Worm (Caenorhabditis elegans) whole organism, young adult: ENCODE measurements around the gene C16C8.17.
A peak's percentile ranks its signal among the peaks of the same experiment; 100 is the strongest.

ENCODE experiments used
- B0035.1 ChIP-seq: sonication (generic microtip); optimal IDR thresholded peaks from 2 replicates; lab custom pipeline; 2016; ENCODE audit warnings: missing genetic modification characterization, mild to moderate bottlenecking, missing compliant biosample characterization, missing genotype, missing genetic modification reagents
- C06A6.2 ChIP-seq: fragments of 200-800 bp; sonication (Bioruptor generic); conservative IDR thresholded peaks from 2 replicates; pipeline ENCODE4 v1.3.6; 2022; ENCODE audit warnings: missing genetic modification characterization, missing compliant biosample characterization
- ZK185.1 ChIP-seq: sonication (generic microtip); optimal IDR thresholded peaks from 2 replicates; lab custom pipeline; 2016; ENCODE audit warnings: mild to moderate bottlenecking, missing genetic modification characterization, missing compliant biosample characterization; ENCODE audit not compliant: poor library complexity, severe bottlenecking
- ama-1 ChIP-seq, 3 experiments: fragments of 150-350 bp in 1 of 3; sonication (generic microtip) in 2 of 3; optimal IDR thresholded peaks; 2 replicates each; lab custom pipeline; 2014 to 2018; ENCODE audit warnings: missing biosample characterization in 2 of 3, missing genetic modification characterization in 2 of 3, missing genetic modification reagents in 2 of 3
- aptf-2 ChIP-seq: fragments of 200-800 bp; sonication (Bioruptor generic); conservative IDR thresholded peaks from 2 replicates; pipeline ENCODE4 v1.3.6; 2022; ENCODE audit warnings: missing genetic modification reagents, missing genetic modification characterization, missing compliant biosample characterization
- attf-5 ChIP-seq: fragments of 200-800 bp; sonication (Bioruptor generic); optimal IDR thresholded peaks from 2 replicates; lab custom pipeline; 2018; ENCODE audit warnings: mild to moderate bottlenecking, missing genetic modification characterization, missing compliant biosample characterization
- bed-1 ChIP-seq: fragments of 200-800 bp; sonication (Bioruptor generic); IDR thresholded peaks from 2 replicates; pipeline ENCODE4 v1.3.6; 2022; ENCODE audit warnings: missing genetic modification reagents, missing genetic modification characterization, missing compliant biosample characterization
- cebp-1 ChIP-seq, 2 experiments: fragments of 200-800 bp in 1 of 2; sonication (Bioruptor generic) in 1 of 2; sonication (generic microtip) in 1 of 2; IDR thresholded peaks in 1 of 2; optimal IDR thresholded peaks in 1 of 2; 2 replicates each; pipeline versions ENCODE4 v1.3.6 to Lab custom; 2017 to 2022; ENCODE audit warnings: missing compliant biosample characterization in 2 of 2, missing genetic modification characterization in 2 of 2, mild to moderate bottlenecking in 1 of 2, missing genetic modification reagents in 1 of 2, moderate library complexity in 1 of 2
- ceh-27 ChIP-seq: fragments of 200-800 bp; sonication (Bioruptor generic); optimal IDR thresholded peaks from 2 replicates; lab custom pipeline; 2018; ENCODE audit warnings: mild to moderate bottlenecking, missing genetic modification characterization, moderate library complexity, missing compliant biosample characterization
- egrh-3 ChIP-seq: fragments of 200-800 bp; sonication (Bioruptor generic); IDR thresholded peaks from 2 replicates; pipeline ENCODE4 v1.3.6; 2022; ENCODE audit warnings: missing genetic modification reagents, missing genetic modification characterization, missing compliant biosample characterization
- fkh-3 ChIP-seq: sonication (generic microtip); optimal IDR thresholded peaks from 2 replicates; lab custom pipeline; 2016; ENCODE audit warnings: mild to moderate bottlenecking, missing genetic modification characterization, missing compliant biosample characterization
- hmg-1.2 ChIP-seq: fragments of 200-800 bp; sonication (Bioruptor generic); IDR thresholded peaks from 2 replicates; pipeline ENCODE4 v1.3.6; 2022; ENCODE audit warnings: missing genetic modification reagents, missing genetic modification characterization, missing compliant biosample characterization
- hmg-20 ChIP-seq: fragments of 200-800 bp; sonication (Bioruptor generic); IDR thresholded peaks from 2 replicates; pipeline ENCODE4 v1.3.6; 2022; ENCODE audit warnings: missing genetic modification reagents, missing genetic modification characterization, missing compliant biosample characterization
- let-526 ChIP-seq: fragments of 200-800 bp; sonication (Bioruptor generic); IDR thresholded peaks from 2 replicates; pipeline ENCODE4 v1.3.6; 2022; ENCODE audit warnings: missing genetic modification reagents, missing genetic modification characterization, missing compliant biosample characterization
- lsl-1 ChIP-seq: fragments of 200-800 bp; sonication (Bioruptor generic); optimal IDR thresholded peaks from 2 replicates; lab custom pipeline; 2018; ENCODE audit warnings: mild to moderate bottlenecking, missing genetic modification characterization, moderate library complexity, missing compliant biosample characterization
- lsy-27 ChIP-seq: sonication (generic microtip); optimal IDR thresholded peaks from 2 replicates; lab custom pipeline; 2017; ENCODE audit warnings: missing genetic modification characterization, mild to moderate bottlenecking, missing compliant biosample characterization, antibody characterized with exemption, missing genotype, borderline replicate concordance; ENCODE audit not compliant: insufficient read depth
- mcd-1 ChIP-seq: fragments of 200-800 bp; sonication (Bioruptor generic); IDR thresholded peaks from 2 replicates; pipeline ENCODE4 v1.3.6; 2022; ENCODE audit warnings: missing genetic modification reagents, missing genetic modification characterization, missing compliant biosample characterization
- nhr-80 ChIP-seq: sonication (generic microtip); optimal IDR thresholded peaks from 2 replicates; lab custom pipeline; 2016; ENCODE audit warnings: missing genetic modification characterization, missing compliant biosample characterization
- pbrm-1 ChIP-seq: fragments of 200-800 bp; sonication (Bioruptor generic); IDR thresholded peaks from 2 replicates; pipeline ENCODE4 v1.3.6; 2022; ENCODE audit warnings: missing genetic modification reagents, missing genetic modification characterization, missing compliant biosample characterization
- sea-2 ChIP-seq: fragments of 200-800 bp; sonication (Bioruptor generic); IDR thresholded peaks from 2 replicates; pipeline ENCODE4 v1.3.6; 2022; ENCODE audit warnings: missing genetic modification characterization, missing compliant biosample characterization
- snpc-1.1 ChIP-seq: sonication (generic microtip); optimal IDR thresholded peaks from 2 replicates; lab custom pipeline; 2017; ENCODE audit warnings: missing genetic modification characterization, mild to moderate bottlenecking, missing compliant biosample characterization, antibody characterized with exemption, moderate library complexity, missing genotype, missing genetic modification reagents; ENCODE audit not compliant: insufficient read depth
- somi-1 ChIP-seq: fragments of 200-800 bp; sonication (Bioruptor generic); optimal IDR thresholded peaks from 2 replicates; lab custom pipeline; 2018; ENCODE audit warnings: mild to moderate bottlenecking, missing genetic modification characterization, missing compliant biosample characterization
- zfh-2 ChIP-seq: fragments of 200-800 bp; sonication (Bioruptor generic); conservative IDR thresholded peaks from 2 replicates; pipeline ENCODE4 v1.3.6; 2022; ENCODE audit warnings: missing genetic modification reagents, missing genetic modification characterization, missing compliant biosample characterization
- ztf-22 ChIP-seq: fragments of 200-800 bp; sonication (Bioruptor generic); optimal IDR thresholded peaks from 2 replicates; lab custom pipeline; 2018; ENCODE audit warnings: mild to moderate bottlenecking, missing genetic modification characterization, moderate library complexity, missing compliant biosample characterization
- ztf-28 ChIP-seq: fragments of 200-800 bp; sonication (Bioruptor generic); IDR thresholded peaks from 2 replicates; pipeline ENCODE4 v1.3.6; 2022; ENCODE audit warnings: missing genetic modification reagents, missing genetic modification characterization, missing compliant biosample characterization
- ztf-3 ChIP-seq: fragments of 200-800 bp; sonication (Bioruptor generic); optimal IDR thresholded peaks from 2 replicates; lab custom pipeline; 2018; ENCODE audit warnings: mild to moderate bottlenecking, missing genetic modification characterization, missing compliant biosample characterization

Gene C16C8.17

ce11 chrII:3414383-3414910 lies 26.2 kb upstream of the C16C8.17 start, which contains the start of the genes F18A12.7 and F18A12.2:
TSS of gene F18A12.7 (minus strand) at chrII:3414483.
TSS of gene F18A12.2 (plus strand) at chrII:3414860.
- TF ChIP-seq aptf-2 (GFP tag; lab: Robert Waterston, UW) = peak; percentile 67; the same call in 1 of the 2 replicates
- no peak for TF ChIP-seq attf-5

DNA sequence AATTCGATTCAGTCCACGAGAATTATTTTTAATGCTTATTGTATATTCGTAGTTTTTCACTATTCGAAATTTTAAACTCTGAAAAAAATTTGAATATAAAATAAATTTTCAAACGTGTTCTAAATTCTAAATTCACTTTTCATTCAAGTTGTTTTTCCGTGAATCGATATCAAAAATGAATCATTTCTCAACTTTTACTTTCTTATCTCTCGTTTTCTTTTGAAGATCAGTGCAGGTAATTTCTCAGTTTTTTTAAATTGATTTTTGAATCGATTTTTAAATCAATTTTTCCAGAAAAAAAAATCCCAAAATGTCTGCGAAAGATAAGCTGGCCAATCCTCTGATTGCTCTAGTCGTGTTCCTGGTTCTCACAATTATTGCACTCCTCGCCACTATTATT lies 24.1 kb upstream of the C16C8.17 start, which contains the start of gene nep-6:
Gene nep-6 (plus strand): TSS at position 301 of the 400 bp plus-strand sequence.
- TF ChIP-seq fkh-3 (tag; lab: Kevin White, UChicago) = no peak
- TF ChIP-seq nhr-80 (tag; lab: Kevin White, UChicago) = no peak
- TF ChIP-seq lsy-27 (tag; lab: Kevin White, UChicago) = no peak
- TF ChIP-seq sea-2 (GFP tag; lab: Robert Waterston, UW) = no peak
- no peak for TF ChIP-seq ztf-22 (GFP tag; lab: Kevin White, UChicago)
- TF ChIP-seq pbrm-1 = no peak

ce11 chrII:3422938-3423337 lies 17.7 kb upstream of the C16C8.17 start:
- TF ChIP-seq hmg-1.2 (GFP tag; lab: Robert Waterston, UW) (peak; percentile 34; the same call in 1 of the 2 replicates), cebp-1 (GFP tag; IDR thresholded peaks at IDR 0.05; lab: Robert Waterston, UW) (no peak), cebp-1 (tag; optimal IDR thresholded peaks at IDR 0.05; lab: Kevin White, UChicago) (no peak)

DNA sequence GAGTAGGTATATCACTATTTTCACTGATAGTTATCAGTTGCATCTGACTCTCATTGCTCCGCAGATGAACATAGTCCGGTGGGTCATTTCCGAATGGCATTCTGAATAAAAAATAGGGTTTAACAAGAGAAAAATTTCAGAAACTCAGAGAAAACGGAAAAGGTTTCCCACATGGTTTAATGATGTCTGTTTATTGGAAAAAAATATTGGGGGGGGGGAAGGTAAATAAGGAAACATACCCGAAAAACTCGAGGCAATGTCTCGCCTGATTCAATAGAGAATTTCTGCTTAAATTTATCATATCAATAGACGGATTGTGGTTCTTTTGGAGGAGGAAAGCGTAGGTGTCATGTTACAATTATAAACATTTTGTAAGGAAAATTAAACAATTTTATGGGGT lies 15.2 kb upstream of the C16C8.17 start, which contains the start of gene nep-11:
Gene nep-11 (minus strand): TSS at position 101 of the 400 bp plus-strand sequence.
- TF ChIP-seq B0035.1 (tag; lab: Kevin White, UChicago) = no peak
- TF ChIP-seq nhr-80 (tag; lab: Kevin White, UChicago) = no peak
- no peak for TF ChIP-seq hmg-20 (GFP tag; lab: Robert Waterston, UW)
- TF ChIP-seq zfh-2 = no peak
- TF ChIP-seq egrh-3 = no peak
- no peak for TF ChIP-seq ama-1 (optimal IDR thresholded peaks at IDR 0.05; lab: Kevin White, UChicago)
- no peak for TF ChIP-seq ama-1 (GFP tag; optimal IDR thresholded peaks at IDR 0.05; lab: Kevin White, UChicago)
- TF ChIP-seq C06A6.2 (GFP tag; lab: Robert Waterston, UW) = no peak
- no peak for TF ChIP-seq ztf-3 (GFP tag; lab: Kevin White, UChicago)
- TF ChIP-seq lsl-1 (GFP tag; lab: Kevin White, UChicago) = no peak
- TF ChIP-seq somi-1 (GFP tag; lab: Kevin White, UChicago) = no peak
- no peak for TF ChIP-seq ztf-28 (GFP tag; lab: Robert Waterston, UW)
- TF ChIP-seq snpc-1.1 (tag; lab: Kevin White, UChicago) = no peak
- TF ChIP-seq, all 124 proteins: peak for 0

DNA sequence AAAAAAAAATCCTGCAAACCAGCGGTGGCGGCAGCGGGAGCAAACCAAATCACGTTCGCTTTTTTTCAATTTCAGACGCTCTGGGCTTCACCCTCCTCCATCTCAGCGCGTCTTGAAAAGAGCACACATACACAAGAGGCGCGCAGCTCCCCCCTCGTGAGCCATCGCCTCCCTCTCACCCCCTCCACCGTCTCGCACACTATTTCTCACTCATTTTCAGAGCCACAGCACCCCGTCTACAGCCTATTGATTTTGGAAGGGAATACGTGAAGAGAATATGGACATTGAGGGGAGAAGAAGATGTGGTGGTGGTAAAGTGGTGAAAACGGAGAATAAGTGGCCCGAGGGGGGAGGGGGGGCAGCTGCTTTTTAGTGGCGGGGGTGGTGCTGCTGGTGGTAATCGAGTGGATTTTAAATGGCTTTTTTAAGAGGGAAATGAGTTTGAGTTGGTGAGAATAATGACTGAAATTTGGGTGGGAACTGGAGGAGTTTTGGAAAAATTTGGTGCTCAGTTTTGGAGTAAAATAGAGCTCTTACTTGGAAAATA lies 12.4 kb upstream of the C16C8.17 start:
- TF ChIP-seq ZK185.1 (tag; lab: Kevin White, UChicago) (no peak), let-526 (GFP tag; lab: Robert Waterston, UW) (no peak), zfh-2 (peak; percentile 92), egrh-3 (peak; percentile 57), cebp-1 (GFP tag; IDR thresholded peaks at IDR 0.05; lab: Robert Waterston, UW) (no peak), cebp-1 (tag; optimal IDR thresholded peaks at IDR 0.05; lab: Kevin White, UChicago) (peak; percentile 29), attf-5 (peak; percentile 34), mcd-1 (GFP tag; lab: Robert Waterston, UW) (peak; percentile 40; the same call in 1 of the 2 replicates), bed-1 (no peak), hmg-1.2 (GFP tag; lab: Robert Waterston, UW) (peak; percentile 55; the same call in 1 of the 2 replicates), ceh-27 (peak; percentile 56)
